Worm (Caenorhabditis elegans) whole organism, mixed stage, embryonic: ENCODE measurements around the gene R10F2.6.

Experiments used
- blmp-1 ChIP-seq: fragments of 150-350 bp; optimal IDR thresholded peaks from 2 replicates; lab custom pipeline; 2014; ENCODE audit warnings: missing biosample characterization, missing genetic modification characterization
- ceh-43 ChIP-seq: fragments of 200-800 bp; sonication (Bioruptor generic); optimal IDR thresholded peaks from 2 replicates; lab custom pipeline; 2018; ENCODE audit warnings: mild to moderate bottlenecking, missing genetic modification characterization, moderate library complexity, missing compliant biosample characterization
- hlh-1 ChIP-seq: fragments of 150-350 bp; optimal IDR thresholded peaks from 2 replicates; lab custom pipeline; 2014; ENCODE audit warnings: missing biosample characterization, missing genetic modification reagents, missing genetic modification characterization
- lin-32 ChIP-seq: fragments of 200-800 bp; sonication (Bioruptor generic); optimal IDR thresholded peaks from 2 replicates; lab custom pipeline; 2018; ENCODE audit warnings: mild to moderate bottlenecking, missing genetic modification characterization, missing compliant biosample characterization
- lsy-2 ChIP-seq: fragments of 150-350 bp; optimal IDR thresholded peaks from 2 replicates; lab custom pipeline; 2014; ENCODE audit warnings: missing biosample characterization, missing genetic modification characterization
- nhr-237 ChIP-seq: fragments of 150-350 bp; optimal IDR thresholded peaks from 2 replicates; lab custom pipeline; 2014; ENCODE audit warnings: missing biosample characterization, missing genetic modification characterization
- nhr-28 ChIP-seq: fragments of 150-350 bp; optimal IDR thresholded peaks from 2 replicates; lab custom pipeline; 2014; ENCODE audit warnings: missing biosample characterization, missing genetic modification characterization
- pha-4 ChIP-seq: fragments of 150-350 bp; optimal IDR thresholded peaks from 2 replicates; lab custom pipeline; 2018; ENCODE audit warnings: missing biosample characterization, missing genetic modification reagents, missing genetic modification characterization
- snpc-4 ChIP-seq: fragments of 150-350 bp; optimal IDR thresholded peaks from 2 replicates; lab custom pipeline; 2014; ENCODE audit warnings: missing biosample characterization, missing genetic modification characterization
- sptf-1 ChIP-seq: sonication (generic microtip); optimal IDR thresholded peaks from 2 replicates; lab custom pipeline; 2017; ENCODE audit warnings: mild to moderate bottlenecking, missing genetic modification characterization, moderate library complexity, missing compliant biosample characterization

DNA sequence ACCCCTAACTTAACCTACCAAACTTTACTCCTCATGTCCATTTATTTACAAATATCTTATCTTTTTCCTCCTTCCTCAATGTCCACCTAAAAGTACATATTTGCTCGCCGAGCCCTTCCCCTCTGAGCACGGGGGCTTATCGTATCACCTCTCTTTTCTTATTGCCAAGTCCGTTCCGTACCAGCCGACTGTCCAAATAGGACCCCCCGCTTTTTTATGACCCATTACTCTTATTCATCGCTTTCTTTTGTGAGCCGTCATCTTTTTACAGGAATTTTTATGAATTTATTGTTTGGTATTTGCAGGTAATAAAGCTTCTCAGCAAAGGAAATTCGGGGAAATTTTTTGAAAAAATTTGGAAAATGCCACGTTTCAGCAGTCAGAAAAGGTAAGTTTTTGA is 38.2 kb upstream of the R10F2.6 start, which contains the start of gene Y55D5A.1:
- TF ChIP-seq nhr-237 (tag; lab: Kevin White, UChicago) (no peak), lin-32 (GFP tag; lab: Kevin White, UChicago) (no peak), lsy-2 (tag; lab: Kevin White, UChicago) (no peak), sptf-1 (tag; lab: Kevin White, UChicago) (no peak), pha-4 (tag; lab: Kevin White, UChicago) (no peak), nhr-28 (no peak), hlh-1 (tag; lab: Kevin White, UChicago) (no peak), ceh-43 (GFP tag; lab: Kevin White, UChicago) (no peak), blmp-1 (tag; lab: Kevin White, UChicago) (no peak), snpc-4 (tag; lab: Kevin White, UChicago) (no peak)
